Worm (Caenorhabditis elegans): ENCODE results near the gene Y48E1B.8.

Gene Y48E1B.8

DNA sequence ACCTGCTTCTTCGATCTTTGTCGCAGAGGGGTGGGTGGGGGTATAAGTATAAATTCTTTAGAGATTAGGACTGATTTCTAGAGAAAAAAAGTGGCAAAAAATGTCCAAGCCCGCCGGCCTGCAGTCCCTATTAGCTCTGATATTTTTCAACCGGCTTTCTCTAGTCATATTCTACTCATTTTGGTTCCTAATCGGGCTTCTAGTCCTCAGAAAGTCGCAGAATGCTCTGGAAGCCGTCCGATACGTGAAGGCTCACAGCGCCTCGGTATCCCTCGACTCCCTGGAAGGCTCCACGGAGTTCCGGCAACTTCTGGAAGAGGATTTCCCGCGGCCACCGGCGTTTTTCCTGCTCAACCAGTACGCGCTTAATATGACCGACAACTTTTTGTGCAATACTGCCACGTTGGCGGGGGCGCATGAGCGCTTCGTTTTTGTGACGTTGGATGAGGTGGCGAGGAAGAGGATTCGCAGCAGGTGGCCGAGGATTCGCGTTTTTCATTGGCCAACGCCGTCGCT, at the start of gene Y48E1B.8:
TSS of gene Y48E1B.8 (plus strand) at position 51 of the 516 bp plus-strand sequence.
- TF ChIP-seq tbx-11 (GFP tag; IDR thresholded peaks at IDR 0.05), result no peak
- TF ChIP-seq B0310.2 (tag; optimal IDR thresholded peaks at IDR 0.05), result no peak

DNA sequence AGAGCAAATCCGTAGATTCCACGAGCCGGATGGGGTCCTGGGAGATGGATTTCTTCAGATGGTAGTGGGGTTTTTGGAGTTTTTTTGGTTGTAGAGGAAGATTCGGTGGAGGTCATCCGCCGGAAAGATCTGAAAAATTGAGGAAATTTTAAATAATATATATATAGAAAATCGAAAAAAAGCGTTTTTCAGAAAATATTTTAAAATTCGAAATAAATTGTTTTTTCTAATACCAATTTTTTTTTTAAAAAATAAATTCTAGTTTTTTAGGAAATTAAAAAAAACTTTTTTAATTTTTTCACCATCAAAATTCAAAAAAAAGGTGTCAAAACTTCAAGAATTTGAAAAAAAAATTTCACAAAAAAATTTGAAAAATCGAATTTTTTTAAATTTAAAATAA, 44.5 kb upstream of the Y48E1B.8 start, which contains the start of the genes noa-1 and Y48E1B.17:
TSS of gene noa-1 (minus strand) at position 101 of the 400 bp plus-strand sequence.
TSS of gene Y48E1B.17 (minus strand) at position 129 of the 400 bp plus-strand sequence.
- TF ChIP-seq B0310.2 (tag; optimal IDR thresholded peaks at IDR 0.05) (no peak), F13C5.2 (tag; optimal IDR thresholded peaks at IDR 0.05) (no peak), tbx-37 (GFP tag; conservative IDR thresholded peaks at IDR 0.05) (no peak), ceh-36 (tag; optimal IDR thresholded peaks at IDR 0.05) (no peak), hmg-4 (GFP tag; optimal IDR thresholded peaks at IDR 0.05) (no peak), scrt-1 (GFP tag; IDR thresholded peaks at IDR 0.05) (no peak)

DNA sequence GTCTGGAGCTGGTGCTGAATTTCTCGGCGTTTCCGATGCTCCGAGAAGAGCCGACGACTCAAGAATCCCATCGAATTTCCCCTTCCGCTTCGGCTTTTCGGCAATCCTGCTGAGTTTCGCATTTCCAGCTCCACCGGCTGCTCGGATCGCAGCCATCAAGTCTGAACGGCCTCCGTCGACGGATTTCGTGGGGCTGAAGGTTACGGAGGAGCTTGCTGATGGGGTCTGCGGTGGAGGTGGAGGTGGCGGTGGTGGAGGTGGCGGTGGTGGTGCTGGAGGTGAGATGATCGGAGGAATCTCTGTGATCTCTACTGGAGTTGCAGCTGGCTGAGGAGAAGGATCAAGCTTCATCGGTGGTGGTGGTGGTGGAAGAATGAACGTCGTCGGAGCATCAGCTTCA, 42.5 kb upstream of the Y48E1B.8 start:
- no peak for TF ChIP-seq aly-1 (tag; optimal IDR thresholded peaks at IDR 0.05)

DNA sequence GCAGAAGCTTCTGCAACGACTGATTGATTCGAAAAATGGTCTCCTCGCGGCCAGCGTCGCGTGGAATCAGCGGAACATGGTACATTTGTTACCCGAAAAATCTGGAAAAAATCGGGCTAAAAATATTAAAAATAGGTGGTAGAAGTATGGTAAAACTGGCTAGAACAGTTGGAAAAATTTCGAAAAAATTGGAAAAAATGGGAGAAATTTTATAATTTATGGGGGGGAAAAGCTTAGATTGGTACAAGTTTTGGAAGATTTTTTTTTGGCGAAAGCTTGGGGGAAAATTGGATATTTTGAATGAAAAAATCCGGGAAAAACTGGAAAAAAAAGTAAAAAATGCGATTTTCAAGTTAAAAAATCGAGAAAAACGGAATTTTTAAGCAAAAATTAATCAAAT, 38.0 kb upstream of the Y48E1B.8 start, which contains the start of gene ddl-2:
TSS of gene ddl-2 (minus strand) at position 101 of the 400 bp plus-strand sequence.
- TF ChIP-seq flt-1 (GFP tag; IDR thresholded peaks at IDR 0.05), result no peak

DNA sequence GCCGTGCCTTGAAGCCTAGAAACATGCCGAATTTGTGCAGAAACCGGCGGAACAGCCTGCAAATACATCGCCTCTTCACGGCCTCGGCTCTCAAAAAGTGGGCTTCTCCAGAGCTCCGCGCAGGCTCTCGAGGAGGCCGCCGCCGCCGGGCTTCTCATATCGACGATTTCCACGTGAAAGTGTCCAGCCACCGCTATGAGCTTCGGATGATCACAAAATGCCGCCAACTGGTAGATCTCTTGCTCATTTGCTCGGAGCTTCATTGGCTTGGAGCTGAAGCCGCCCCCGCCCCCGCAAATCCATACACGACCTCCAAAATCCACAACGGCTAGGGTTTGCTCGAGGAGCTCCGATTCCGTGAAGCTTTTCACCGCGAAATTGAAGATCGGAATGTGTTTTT, 25.0 kb upstream of the Y48E1B.8 start:
- TF ChIP-seq ets-7 (tag; optimal IDR thresholded peaks at IDR 0.05) (no peak), hmbx-1 (tag; optimal IDR thresholded peaks at IDR 0.05) (no peak), aly-1 (tag; optimal IDR thresholded peaks at IDR 0.05) (no peak), sea-1 (GFP tag; conservative IDR thresholded peaks at IDR 0.05) (no peak), ceh-13 (GFP tag; optimal IDR thresholded peaks at IDR 0.05) (no peak), ceh-36 (tag; optimal IDR thresholded peaks at IDR 0.05) (no peak), F13C5.2 (tag; optimal IDR thresholded peaks at IDR 0.05) (no peak), B0310.2 (tag; optimal IDR thresholded peaks at IDR 0.05) (no peak), tra-4 (tag; optimal IDR thresholded peaks at IDR 0.05) (no peak), pes-1 (GFP tag; IDR thresholded peaks at IDR 0.05) (no peak), hnd-1 (tag; optimal IDR thresholded peaks at IDR 0.05) (no peak), flt-1 (GFP tag; IDR thresholded peaks at IDR 0.05) (no peak), tbx-37 (GFP tag; conservative IDR thresholded peaks at IDR 0.05) (no peak)

DNA sequence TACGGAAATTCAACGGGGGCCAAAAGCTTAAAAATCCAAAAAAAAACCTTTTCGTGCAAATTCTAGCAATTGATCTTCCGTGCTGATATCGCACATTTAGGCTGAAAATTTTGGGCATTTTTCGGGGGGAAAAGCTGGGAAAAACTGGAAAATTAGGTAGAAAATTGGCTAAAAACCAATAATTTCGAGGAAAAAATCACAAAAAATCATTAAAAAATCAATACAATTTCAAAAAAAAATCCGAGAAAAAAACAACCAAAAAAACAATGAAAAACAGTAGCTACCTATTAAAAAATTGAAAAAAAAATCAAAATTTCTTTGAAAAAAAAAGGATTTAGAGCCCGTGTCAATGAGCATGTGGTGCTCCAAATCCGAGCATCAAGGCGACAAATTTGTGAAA, 17.6 kb upstream of the Y48E1B.8 start, which contains the start of gene Y48E1B.3:
TSS of gene Y48E1B.3 (minus strand) at position 101 of the 400 bp plus-strand sequence.
- TF ChIP-seq B0310.2 (tag; optimal IDR thresholded peaks at IDR 0.05), result no peak
- no peak for TF ChIP-seq ceh-36 (tag; optimal IDR thresholded peaks at IDR 0.05)
- TF ChIP-seq sea-1 (GFP tag; conservative IDR thresholded peaks at IDR 0.05), result no peak
- TF ChIP-seq tra-4 (tag; optimal IDR thresholded peaks at IDR 0.05), result no peak
- TF ChIP-seq hmbx-1 (tag; optimal IDR thresholded peaks at IDR 0.05), result no peak
- TF ChIP-seq ceh-13 (GFP tag; optimal IDR thresholded peaks at IDR 0.05), result no peak
- TF ChIP-seq scrt-1 (GFP tag; IDR thresholded peaks at IDR 0.05), result no peak
- no peak for TF ChIP-seq tbx-37 (GFP tag; conservative IDR thresholded peaks at IDR 0.05)
- no peak for TF ChIP-seq hnd-1 (tag; optimal IDR thresholded peaks at IDR 0.05)
- TF ChIP-seq F13C5.2 (tag; optimal IDR thresholded peaks at IDR 0.05), result no peak
- TF ChIP-seq ama-1 (optimal IDR thresholded peaks at IDR 0.05), result no peak
- TF ChIP-seq tbx-11 (GFP tag; IDR thresholded peaks at IDR 0.05), result no peak
- TF ChIP-seq ets-7 (tag; optimal IDR thresholded peaks at IDR 0.05), result no peak
- TF ChIP-seq aly-1 (tag; optimal IDR thresholded peaks at IDR 0.05), result no peak
- no peak for TF ChIP-seq flt-1 (GFP tag; IDR thresholded peaks at IDR 0.05)
- TF ChIP-seq hmg-4 (GFP tag; optimal IDR thresholded peaks at IDR 0.05), result no peak
- TF ChIP-seq pes-1 (GFP tag; IDR thresholded peaks at IDR 0.05), result no peak

DNA sequence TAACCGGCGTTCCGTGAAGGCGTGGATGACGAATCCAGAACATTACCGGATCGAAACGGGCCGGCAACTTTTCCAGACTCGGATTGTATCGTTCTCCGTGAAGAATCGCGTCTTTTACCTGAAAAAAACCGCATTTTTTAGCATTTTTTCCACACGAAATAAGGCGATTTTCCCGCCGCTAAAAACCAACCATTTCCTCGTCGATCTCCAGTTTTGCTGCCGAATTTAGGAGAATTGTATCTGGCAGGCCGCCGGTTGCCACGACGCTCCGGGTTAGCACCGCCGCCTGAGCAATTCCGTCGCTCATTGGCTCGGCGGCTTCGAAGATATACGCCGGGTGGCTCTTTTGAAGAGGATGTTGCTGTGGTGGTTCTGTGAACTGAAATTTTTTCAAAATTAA, 11.1 kb upstream of the Y48E1B.8 start:
- TF ChIP-seq tra-4 (tag; optimal IDR thresholded peaks at IDR 0.05), result no peak
- no peak for TF ChIP-seq pes-1 (GFP tag; IDR thresholded peaks at IDR 0.05)
- TF ChIP-seq ama-1 (optimal IDR thresholded peaks at IDR 0.05), result no peak
- no peak for TF ChIP-seq sea-1 (GFP tag; conservative IDR thresholded peaks at IDR 0.05)
- TF ChIP-seq hmbx-1 (tag; optimal IDR thresholded peaks at IDR 0.05), result no peak
- no peak for TF ChIP-seq tbx-11 (GFP tag; IDR thresholded peaks at IDR 0.05)
- TF ChIP-seq ets-7 (tag; optimal IDR thresholded peaks at IDR 0.05), result no peak
- no peak for TF ChIP-seq scrt-1 (GFP tag; IDR thresholded peaks at IDR 0.05)
- no peak for TF ChIP-seq ceh-36 (tag; optimal IDR thresholded peaks at IDR 0.05)
- TF ChIP-seq ceh-13 (GFP tag; optimal IDR thresholded peaks at IDR 0.05), result no peak

DNA sequence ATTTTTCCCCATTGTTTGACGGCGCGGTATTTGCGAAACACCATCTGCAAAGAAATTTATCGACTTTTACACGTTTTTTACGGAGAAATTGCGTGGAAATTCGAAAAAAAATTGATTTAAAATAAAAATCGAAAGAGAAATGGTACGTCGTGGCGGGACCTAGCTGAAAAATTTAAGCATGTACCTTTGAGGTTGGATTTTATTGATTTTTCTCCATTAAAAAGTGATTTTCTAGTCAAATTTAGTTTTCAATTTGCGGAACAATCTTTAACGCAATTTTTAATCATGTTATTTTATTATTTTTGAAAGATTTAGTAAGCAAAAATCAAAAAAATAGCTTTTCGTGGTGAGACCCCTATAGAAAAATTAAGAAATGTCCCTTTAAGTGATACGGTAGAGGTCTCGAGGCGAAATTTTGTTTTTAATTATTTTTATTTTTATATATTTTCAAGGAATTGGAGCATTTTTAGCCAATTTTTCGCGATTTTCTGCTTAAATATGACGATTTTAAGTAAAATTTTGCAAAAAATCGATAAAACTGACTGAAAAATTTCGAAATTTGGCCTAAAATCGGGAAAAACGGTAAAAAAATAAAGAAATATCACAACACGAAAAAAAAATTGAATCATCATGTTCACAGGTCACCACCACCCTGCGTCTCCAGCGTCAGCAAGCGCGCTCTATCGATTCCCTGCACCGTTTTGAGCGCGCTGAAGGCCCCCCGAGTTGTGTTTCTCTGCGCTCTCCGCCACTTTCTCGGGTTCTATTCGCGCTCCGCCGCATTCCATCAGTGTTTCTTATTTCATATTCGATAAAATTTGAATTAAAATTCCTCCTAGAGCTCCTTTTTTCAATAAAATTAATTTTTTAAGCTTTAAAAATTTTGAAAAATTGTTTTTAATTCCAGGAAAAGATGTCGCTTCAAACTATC, 10.2 kb upstream of the Y48E1B.8 start, which contains the start of the genes mrpl-37 and lin-38:
TSS of gene mrpl-37 (minus strand) at position 51 of the 931 bp plus-strand sequence.
TSS of gene lin-38 (plus strand) at position 908 of the 931 bp plus-strand sequence.
- TF ChIP-seq tbx-37 (GFP tag; conservative IDR thresholded peaks at IDR 0.05) (no peak), hmg-4 (GFP tag; optimal IDR thresholded peaks at IDR 0.05) (peak; percentile 28), F13C5.2 (tag; optimal IDR thresholded peaks at IDR 0.05) (peak; percentile 48), flt-1 (GFP tag; IDR thresholded peaks at IDR 0.05) (no peak), sea-1 (GFP tag; conservative IDR thresholded peaks at IDR 0.05) (no peak), ceh-36 (tag; optimal IDR thresholded peaks at IDR 0.05) (no peak)

All from whole organism, early embryonic.